Fruit fly (Drosophila melanogaster) whole organism, wandering third instar larva: Measurements from ENCODE around the gene Abd-B.

Source experiments
- Hnf4 ChIP-seq: fragments of 200-800 bp; sonication (Bioruptor generic); optimal IDR thresholded peaks from 2 replicates; lab custom pipeline; 2016; ENCODE audit warnings: missing biosample characterization, mild to moderate bottlenecking, missing genetic modification characterization
- Hr78 ChIP-seq: fragments of >200 bp; optimal IDR thresholded peaks from 2 replicates; lab custom pipeline; 2017; ENCODE audit warnings: missing biosample characterization, missing genetic modification characterization
- brk ChIP-seq: fragments of 200-800 bp; sonication (Bioruptor generic); optimal IDR thresholded peaks from 2 replicates; lab custom pipeline; 2016; ENCODE audit warnings: missing biosample characterization, mild to moderate bottlenecking, missing genetic modification characterization
- fru ChIP-seq: fragments of 200-800 bp; sonication (Bioruptor generic); optimal IDR thresholded peaks from 3 replicates; lab custom pipeline; 2016; ENCODE audit warnings: missing biosample characterization, mild to moderate bottlenecking, missing genetic modification characterization
- rgr ChIP-seq: fragments of 200-800 bp; sonication (Bioruptor generic); optimal IDR thresholded peaks from 3 replicates; lab custom pipeline; 2016; ENCODE audit warnings: missing biosample characterization, mild to moderate bottlenecking, missing genetic modification characterization
- woc ChIP-seq: sonication (Bioruptor generic); optimal IDR thresholded peaks from 2 replicates; lab custom pipeline; 2016; ENCODE audit warnings: missing biosample characterization, mild to moderate bottlenecking, missing genetic modification characterization

DNA sequence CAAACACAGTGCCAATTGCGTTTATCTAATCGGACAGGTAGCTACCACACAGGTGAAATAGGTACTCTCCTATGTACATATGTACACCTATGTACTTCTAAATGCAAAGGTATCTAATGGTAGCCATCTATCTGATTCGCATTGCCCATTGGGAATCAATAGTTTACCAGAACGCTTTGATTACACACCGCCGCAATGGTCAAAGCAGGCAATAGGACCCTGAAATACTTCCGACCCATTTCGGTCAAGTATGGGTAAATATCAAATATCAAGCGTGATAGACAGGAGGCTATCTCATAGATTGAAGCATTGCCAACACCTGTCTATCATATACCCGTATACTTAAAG lies 36.6 kb upstream of the Abd-B start:
- TF ChIP-seq fru (no peak), rgr (GFP tag; lab: Kevin White, UChicago) (no peak), woc (GFP tag; lab: Kevin White, UChicago) (no peak), Hr78 (GFP tag; lab: Kevin White, UChicago) (no peak), Hnf4 (no peak), brk (no peak)
